Worm (Caenorhabditis elegans): ENCODE results near the gene F11E6.10.

Gene F11E6.10

DNA sequence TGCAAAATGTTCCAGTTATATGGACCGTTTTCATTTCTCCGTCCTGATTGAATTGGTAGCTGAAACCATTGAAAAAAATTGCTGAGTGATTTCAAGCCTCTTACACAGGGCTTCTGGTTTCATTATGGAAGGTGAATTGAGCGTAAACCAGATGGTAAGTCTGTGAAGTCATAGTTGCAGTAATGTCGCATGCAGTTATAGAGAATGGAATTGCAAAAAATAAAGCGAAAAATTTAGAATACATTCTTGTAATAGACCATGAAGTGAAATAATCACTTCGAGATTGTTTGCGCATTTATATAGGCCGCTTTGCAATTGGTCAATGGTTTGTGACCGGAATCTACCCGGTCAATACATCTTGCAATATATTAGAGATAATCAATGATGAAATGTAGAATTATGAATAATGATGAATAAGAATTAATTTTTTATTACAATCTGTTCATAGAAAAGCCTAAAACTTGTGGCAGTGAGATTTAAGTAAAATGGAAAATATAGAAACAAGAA is 7.2 kb upstream of the F11E6.10 start, which contains the start of gene F11E6.4:
F11E6.4 (minus strand) TSS at position 259 of the 507 bp plus-strand sequence.
- TF ChIP-seq aly-2 (tag; optimal IDR thresholded peaks at IDR 0.05) (peak; percentile 17), nhr-90 (tag; optimal IDR thresholded peaks at IDR 0.05; ENCODE audit: poor library complexity) (no peak), ces-1 (GFP tag; optimal IDR thresholded peaks at IDR 0.05) (no peak), ztf-4 (tag; optimal IDR thresholded peaks at IDR 0.05) (no peak), nhr-85 (tag) (peak; percentile 62), ceh-88 (GFP tag; IDR thresholded peaks at IDR 0.05) (no peak)

DNA sequence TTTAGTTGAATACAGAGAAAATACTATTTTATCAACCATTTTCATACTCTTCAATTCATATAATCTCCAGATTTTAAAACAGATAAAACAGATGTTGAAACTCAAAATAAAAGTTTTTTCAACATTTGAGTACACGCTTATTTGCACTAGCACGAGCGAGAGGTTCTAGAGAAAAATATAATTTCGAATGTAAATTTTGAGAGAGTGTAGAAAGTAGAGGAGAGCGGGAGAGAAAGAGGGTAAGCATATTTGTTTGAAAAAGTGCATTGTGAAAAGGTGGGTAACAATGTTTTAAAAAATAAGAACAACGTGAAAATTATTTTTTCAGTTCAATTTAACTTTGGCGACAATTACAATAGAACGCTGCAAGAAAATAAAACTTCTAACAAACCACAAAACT is 4.9 kb upstream of the F11E6.10 start:
- peak; percentile 6 for TF ChIP-seq efl-1 (optimal IDR thresholded peaks at IDR 0.05)
- TF ChIP-seq efl-1 (GFP tag; optimal IDR thresholded peaks at IDR 0.05 in 1 of 2): no peak
- TF ChIP-seq xbp-1 (tag; optimal IDR thresholded peaks at IDR 0.05): no peak
- TF ChIP-seq zip-4 (GFP tag; optimal IDR thresholded peaks at IDR 0.05): no peak
- TF ChIP-seq skn-1 (tag; optimal IDR thresholded peaks at IDR 0.05): peak; percentile 14
- TF ChIP-seq lin-14 (GFP tag; optimal IDR thresholded peaks at IDR 0.05): peak; percentile 42
- no peak for TF ChIP-seq isw-1 (GFP tag; IDR thresholded peaks at IDR 0.05)

DNA sequence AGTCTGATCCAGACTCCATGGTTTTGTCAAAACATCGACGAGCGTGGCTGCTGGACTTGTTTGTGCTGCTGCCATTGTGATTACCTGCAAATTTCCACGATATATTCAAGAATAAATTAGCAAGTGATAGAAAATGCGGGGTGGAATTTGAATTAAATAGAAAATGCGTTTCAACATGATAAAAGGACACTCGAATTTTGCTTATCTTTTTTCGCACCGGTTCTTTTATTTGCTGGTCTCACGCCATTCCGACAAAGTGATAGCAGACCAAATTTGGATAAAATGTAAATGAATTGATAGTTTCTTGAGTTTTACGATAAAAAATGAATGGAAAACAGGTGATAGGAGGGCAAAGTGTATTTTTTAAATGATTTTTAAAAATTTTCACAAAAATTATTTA is 4.4 kb upstream of the F11E6.10 start, which contains the start of gene elo-2:
elo-2 (minus strand) TSS at position 84 of the 400 bp plus-strand sequence.
- TF ChIP-seq efl-1 (optimal IDR thresholded peaks at IDR 0.05) (no peak), efl-1 (GFP tag; optimal IDR thresholded peaks at IDR 0.05 in 1 of 2) (peak in 1 of 2 experiments; percentile 68), elt-2 (tag; optimal IDR thresholded peaks at IDR 0.05) (peak; percentile 92), lin-35 (GFP tag; optimal IDR thresholded peaks at IDR 0.05) (peak in 1 of 2 experiments; percentile 18), sptf-1 (tag; optimal IDR thresholded peaks at IDR 0.05) (no peak)

DNA sequence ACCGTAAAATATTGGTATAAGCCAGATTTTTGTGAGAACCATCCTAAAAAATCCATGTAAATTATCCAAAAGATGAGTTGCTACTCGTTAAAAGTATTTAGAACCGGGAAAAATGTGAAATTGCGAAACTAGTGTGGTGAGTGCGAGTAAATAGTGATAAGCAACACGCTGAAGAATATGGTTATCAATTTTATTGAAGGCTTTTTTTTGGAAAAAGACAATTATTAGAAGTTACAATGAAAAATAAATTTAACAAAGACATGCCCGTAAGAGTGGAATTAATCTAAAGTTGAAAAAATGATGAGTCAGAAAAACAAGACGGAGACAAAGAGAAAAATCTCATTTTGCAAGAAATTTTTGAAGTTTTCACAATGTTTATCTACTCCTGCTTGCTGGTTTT is 2.9 kb upstream of the F11E6.10 start, which contains the start of gene F11E6.6:
F11E6.6 (minus strand) TSS at position 101 of the 400 bp plus-strand sequence.
- TF ChIP-seq ztf-11 (tag; optimal IDR thresholded peaks at IDR 0.05): no peak
- TF ChIP-seq nhr-85 (tag): no peak
- no peak for TF ChIP-seq zag-1 (tag; optimal IDR thresholded peaks at IDR 0.05)
- TF ChIP-seq ceh-88 (GFP tag; IDR thresholded peaks at IDR 0.05): no peak
- TF ChIP-seq dsc-1 (tag; optimal IDR thresholded peaks at IDR 0.05): no peak
- TF ChIP-seq nhr-237 (tag; optimal IDR thresholded peaks at IDR 0.05): no peak
- no peak for TF ChIP-seq skn-1 (tag; optimal IDR thresholded peaks at IDR 0.05)
- no peak for TF ChIP-seq ceh-82 (tag; optimal IDR thresholded peaks at IDR 0.05)

DNA sequence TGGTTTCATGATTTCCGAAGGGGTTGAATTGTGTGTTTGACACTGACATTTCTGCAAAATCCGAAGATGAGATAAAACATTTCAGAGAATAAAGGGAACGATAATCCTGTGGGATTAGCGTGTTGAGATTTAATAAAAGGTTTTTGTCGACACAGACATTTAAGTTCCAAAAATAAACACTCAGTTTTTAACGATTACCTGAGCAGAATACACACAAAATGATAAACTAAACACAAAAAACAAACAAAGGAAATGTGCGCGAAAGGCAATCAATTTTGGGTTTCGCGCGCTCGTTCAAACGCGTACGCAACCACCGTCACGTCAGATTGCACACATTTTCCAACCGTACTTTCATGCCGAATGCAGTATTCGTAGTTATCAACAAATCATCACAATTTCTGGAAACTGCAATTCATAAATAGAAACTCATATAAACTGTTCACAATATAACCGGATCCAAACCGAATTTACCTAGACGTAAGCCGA is 1.7 kb downstream of the F11E6.10 start, which contains the start of gene rif-1.1:
rif-1.1 (minus strand) TSS at position 51 of the 486 bp plus-strand sequence.
- TF ChIP-seq hlh-17 (GFP tag; optimal IDR thresholded peaks at IDR 0.05; ENCODE audit: borderline replicate concordance): no peak
- peak; percentile 52 for TF ChIP-seq skn-1 (tag; optimal IDR thresholded peaks at IDR 0.05)
- no peak for TF ChIP-seq lir-3 (tag; optimal IDR thresholded peaks at IDR 0.05; ENCODE audit: poor library complexity)
- TF ChIP-seq grh-1 (GFP tag; IDR thresholded peaks at IDR 0.05): no peak
- peak; percentile 42 for TF ChIP-seq blmp-1 (tag; optimal IDR thresholded peaks at IDR 0.05)
- TF ChIP-seq hlh-4 (tag; optimal IDR thresholded peaks at IDR 0.05): no peak
- TF ChIP-seq C34B4.2 (tag; optimal IDR thresholded peaks at IDR 0.05): no peak
- TF ChIP-seq zip-4 (GFP tag; optimal IDR thresholded peaks at IDR 0.05): no peak
- peak; percentile 19 for TF ChIP-seq fos-1 (tag; optimal IDR thresholded peaks at IDR 0.05)
- TF ChIP-seq zag-1 (tag; optimal IDR thresholded peaks at IDR 0.05): no peak
- no peak for TF ChIP-seq elt-2 (tag; optimal IDR thresholded peaks at IDR 0.05)
- peak; percentile 57 to 95 for TF ChIP-seq lsy-2 (tag; optimal IDR thresholded peaks at IDR 0.05)
- TF ChIP-seq tlp-1 (tag; optimal IDR thresholded peaks at IDR 0.05): no peak
- TF ChIP-seq F16B12.6 (tag; optimal IDR thresholded peaks at IDR 0.05): peak; percentile 89
- no peak for TF ChIP-seq C04F5.9 (tag; optimal IDR thresholded peaks at IDR 0.05)
- no peak for TF ChIP-seq unc-98 (GFP tag; IDR thresholded peaks at IDR 0.05)
- TF ChIP-seq ztf-11 (tag; optimal IDR thresholded peaks at IDR 0.05): no peak
- TF ChIP-seq nhr-19 (GFP tag; conservative IDR thresholded peaks at IDR 0.05): no peak
- TF ChIP-seq lin-35 (GFP tag; optimal IDR thresholded peaks at IDR 0.05): peak; percentile 91 to 97
- TF ChIP-seq lin-13 (GFP tag; optimal IDR thresholded peaks at IDR 0.05): no peak
- TF ChIP-seq unc-130 (tag; optimal IDR thresholded peaks at IDR 0.05): peak; percentile 4
- no peak for TF ChIP-seq ets-5 (GFP tag; IDR thresholded peaks at IDR 0.05)
- TF ChIP-seq ceh-8 (GFP tag; optimal IDR thresholded peaks at IDR 0.05): no peak
- TF ChIP-seq alr-1 (tag; optimal IDR thresholded peaks at IDR 0.05; ENCODE audit: borderline replicate concordance): no peak
- TF ChIP-seq egl-13 (tag; optimal IDR thresholded peaks at IDR 0.05): no peak
- no peak for TF ChIP-seq egl-27 (tag; optimal IDR thresholded peaks at IDR 0.05)
- peak; percentile 56 for TF ChIP-seq nhr-47 (tag; optimal IDR thresholded peaks at IDR 0.05)
- no peak for TF ChIP-seq aha-1 (tag; optimal IDR thresholded peaks at IDR 0.05)
